Worm (Caenorhabditis elegans): ENCODE measurements around the gene E01G4.3.

- no peak for TF ChIP-seq madf-10 (tag; optimal IDR thresholded peaks at IDR 0.05)
- TF ChIP-seq mel-28 (tag; optimal IDR thresholded peaks at IDR 0.05; ENCODE audit: borderline replicate concordance): no peak
Observed at ce11 chrII:13414099-13414498, 55.3 kb downstream of the E01G4.3 start.
